Fruit fly (Drosophila melanogaster) whole organism, wandering third instar larva: ENCODE measurements around the gene CG18809.

Experiments
- CG32264 ChIP-seq: fragments of 200-800 bp; sonication (Bioruptor generic); optimal IDR thresholded peaks from 2 replicates; lab custom pipeline; 2016; ENCODE audit warnings: missing biosample characterization, missing genetic modification characterization
- CG9705 ChIP-seq: fragments of 200-800 bp; sonication (Bioruptor generic); optimal IDR thresholded peaks from 2 replicates; lab custom pipeline; 2018; ENCODE audit warnings: missing biosample characterization, mild to moderate bottlenecking, missing genetic modification characterization
- CrebA ChIP-seq: fragments of 200-800 bp; sonication (Bioruptor generic); optimal IDR thresholded peaks from 2 replicates; lab custom pipeline; 2016; ENCODE audit warnings: missing biosample characterization, mild to moderate bottlenecking, missing genetic modification characterization, borderline replicate concordance
- Dfd ChIP-seq: fragments of >200 bp; optimal IDR thresholded peaks from 2 replicates; lab custom pipeline; 2017; ENCODE audit warnings: missing biosample characterization, missing genetic modification characterization
- Dif ChIP-seq: fragments of 200-275, 200-300 bp; sonication (Bioruptor generic); optimal IDR thresholded peaks from 2 replicates; lab custom pipeline; 2018; ENCODE audit warnings: missing biosample characterization, missing genetic modification characterization; ENCODE audit not compliant: partially characterized antibody
- GATAd ChIP-seq: sonication (Bioruptor generic); optimal IDR thresholded peaks from 2 replicates; lab custom pipeline; 2016; ENCODE audit warnings: missing biosample characterization, missing genetic modification characterization
- HLH106 ChIP-seq: fragments of 200-800 bp; optimal IDR thresholded peaks from 3 replicates; lab custom pipeline; 2019; ENCODE audit warnings: missing biosample characterization, mild to moderate bottlenecking, missing genetic modification characterization, moderate library complexity
- Hnf4 ChIP-seq: fragments of 200-800 bp; sonication (Bioruptor generic); optimal IDR thresholded peaks from 2 replicates; lab custom pipeline; 2016; ENCODE audit warnings: missing biosample characterization, mild to moderate bottlenecking, missing genetic modification characterization
- Hr83 ChIP-seq: fragments of 200-300 bp; sonication (Bioruptor generic); optimal IDR thresholded peaks from 2 replicates; lab custom pipeline; 2016; ENCODE audit warnings: missing biosample characterization, mild to moderate bottlenecking, missing genetic modification characterization, moderate library complexity; ENCODE audit not compliant: poor library complexity, severe bottlenecking
- Jra ChIP-seq: sonication (Bioruptor generic); optimal IDR thresholded peaks from 2 replicates; lab custom pipeline; 2016; ENCODE audit warnings: missing biosample characterization, missing genetic modification characterization
- Myc ChIP-seq: fragments of >200 bp; optimal IDR thresholded peaks from 2 replicates; lab custom pipeline; 2017
- N ChIP-seq: fragments of >200 bp; optimal IDR thresholded peaks from 2 replicates; lab custom pipeline; 2018; ENCODE audit warnings: missing biosample characterization, missing external identifiers, missing genetic modification characterization
- OdsH ChIP-seq: fragments of 200-800 bp; sonication (Bioruptor generic); optimal IDR thresholded peaks from 2 replicates; lab custom pipeline; 2016; ENCODE audit warnings: missing biosample characterization, mild to moderate bottlenecking, missing genetic modification characterization
- Sp1 ChIP-seq: fragments of 200-800 bp; sonication (Bioruptor generic); optimal IDR thresholded peaks from 3 replicates; lab custom pipeline; 2019; ENCODE audit warnings: missing biosample characterization, mild to moderate bottlenecking, missing genetic modification characterization, moderate library complexity
- Vsx2 ChIP-seq: fragments of 200-300, 225-300 bp; sonication (Bioruptor generic); optimal IDR thresholded peaks from 2 replicates; lab custom pipeline; 2018; ENCODE audit warnings: missing biosample characterization, missing genetic modification characterization; ENCODE audit not compliant: partially characterized antibody
- br ChIP-seq: fragments of 200-800 bp; sonication (Bioruptor generic); optimal IDR thresholded peaks from 2 replicates; lab custom pipeline; 2016; ENCODE audit warnings: missing biosample characterization, missing genetic modification characterization
- brk ChIP-seq: fragments of 200-800 bp; sonication (Bioruptor generic); optimal IDR thresholded peaks from 2 replicates; lab custom pipeline; 2016; ENCODE audit warnings: missing biosample characterization, mild to moderate bottlenecking, missing genetic modification characterization
- dl ChIP-seq, 2 experiments: fragments of 175-275, 200-275 bp in 1 of 2; fragments of 200-275 bp in 1 of 2; sonication (Bioruptor generic); optimal IDR thresholded peaks; lab custom pipeline; 2018; ENCODE audit warnings: mild to moderate bottlenecking in 2 of 2, missing biosample characterization in 2 of 2, missing genetic modification characterization in 2 of 2, moderate library complexity in 2 of 2; ENCODE audit not compliant: partially characterized antibody in 2 of 2, insufficient read depth in 1 of 2
- dmrt93B ChIP-seq: fragments of 200-800 bp; sonication (Bioruptor generic); optimal IDR thresholded peaks from 2 replicates; lab custom pipeline; 2018; ENCODE audit warnings: missing biosample characterization, mild to moderate bottlenecking, missing genetic modification characterization
- dsf ChIP-seq: sonication (Bioruptor generic); optimal IDR thresholded peaks from 2 replicates; lab custom pipeline; 2016; ENCODE audit warnings: missing biosample characterization, missing genetic modification characterization, borderline replicate concordance
- ey ChIP-seq: fragments of 200-800 bp; sonication (Bioruptor generic); optimal IDR thresholded peaks from 2 replicates; lab custom pipeline; 2016; ENCODE audit warnings: missing biosample characterization, missing genetic modification characterization
- foxo ChIP-seq, 2 experiments: fragments of 200-800 bp; sonication (Bioruptor generic); optimal IDR thresholded peaks; 2 replicates in 1 of 2; 3 replicates in 1 of 2; lab custom pipeline; 2016 to 2017; ENCODE audit warnings: missing biosample characterization in 2 of 2, missing genetic modification characterization in 2 of 2
- fru ChIP-seq: fragments of 200-800 bp; sonication (Bioruptor generic); optimal IDR thresholded peaks from 3 replicates; lab custom pipeline; 2016; ENCODE audit warnings: missing biosample characterization, mild to moderate bottlenecking, missing genetic modification characterization
- h ChIP-seq: fragments of 200-800 bp; sonication (Bioruptor generic); optimal IDR thresholded peaks from 3 replicates; lab custom pipeline; 2016; ENCODE audit warnings: missing biosample characterization, mild to moderate bottlenecking, missing genetic modification characterization
- jim ChIP-seq: fragments of 175-275, 200-325 bp; sonication (Bioruptor generic); optimal IDR thresholded peaks from 2 replicates; lab custom pipeline; 2016; ENCODE audit warnings: missing biosample characterization, mild to moderate bottlenecking, missing genetic modification characterization
- lola ChIP-seq: fragments of >200 bp; optimal IDR thresholded peaks from 2 replicates; lab custom pipeline; 2017; ENCODE audit warnings: missing biosample characterization, missing genetic modification characterization
- psq ChIP-seq: fragments of 200-800 bp; sonication (Bioruptor generic); optimal IDR thresholded peaks from 3 replicates; lab custom pipeline; 2017; ENCODE audit warnings: missing biosample characterization, mild to moderate bottlenecking, missing genetic modification characterization, moderate library complexity
- rgr ChIP-seq: fragments of 200-800 bp; sonication (Bioruptor generic); optimal IDR thresholded peaks from 3 replicates; lab custom pipeline; 2016; ENCODE audit warnings: missing biosample characterization, mild to moderate bottlenecking, missing genetic modification characterization
- sage ChIP-seq: fragments of 200-800 bp; sonication (Bioruptor generic); optimal IDR thresholded peaks from 2 replicates; lab custom pipeline; 2016; ENCODE audit warnings: missing biosample characterization, mild to moderate bottlenecking, missing genetic modification characterization
- tai ChIP-seq: sonication (Bioruptor generic); optimal IDR thresholded peaks from 2 replicates; lab custom pipeline; 2016; ENCODE audit warnings: missing biosample characterization, missing genetic modification characterization
- woc ChIP-seq: sonication (Bioruptor generic); optimal IDR thresholded peaks from 2 replicates; lab custom pipeline; 2016; ENCODE audit warnings: missing biosample characterization, mild to moderate bottlenecking, missing genetic modification characterization

Gene CG18809

DNA sequence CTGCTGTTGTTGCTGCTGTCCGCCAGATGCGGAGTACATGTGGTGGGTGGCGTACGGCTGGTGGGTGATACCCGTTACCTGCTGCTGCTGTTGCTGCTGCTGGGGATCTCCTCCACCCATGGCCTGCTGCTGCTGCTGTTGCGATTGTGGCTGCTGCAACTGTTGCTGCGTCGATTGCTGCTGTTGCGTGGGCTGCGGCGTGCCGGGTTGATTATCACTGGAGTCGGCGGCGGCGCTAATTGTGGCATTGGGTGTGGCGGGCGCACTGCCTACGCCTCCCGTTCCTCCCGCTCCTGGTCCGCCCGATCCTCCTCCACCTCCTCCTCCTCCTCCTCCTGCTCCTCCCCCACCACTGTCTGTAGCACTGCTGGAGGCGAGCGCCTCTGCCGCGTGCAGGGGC, 37.7 kb upstream of the CG18809 start:
- no peak for TF ChIP-seq HLH106 (tag; lab: Kevin White, UChicago)
- peak; percentile 90 for TF ChIP-seq Dfd

DNA sequence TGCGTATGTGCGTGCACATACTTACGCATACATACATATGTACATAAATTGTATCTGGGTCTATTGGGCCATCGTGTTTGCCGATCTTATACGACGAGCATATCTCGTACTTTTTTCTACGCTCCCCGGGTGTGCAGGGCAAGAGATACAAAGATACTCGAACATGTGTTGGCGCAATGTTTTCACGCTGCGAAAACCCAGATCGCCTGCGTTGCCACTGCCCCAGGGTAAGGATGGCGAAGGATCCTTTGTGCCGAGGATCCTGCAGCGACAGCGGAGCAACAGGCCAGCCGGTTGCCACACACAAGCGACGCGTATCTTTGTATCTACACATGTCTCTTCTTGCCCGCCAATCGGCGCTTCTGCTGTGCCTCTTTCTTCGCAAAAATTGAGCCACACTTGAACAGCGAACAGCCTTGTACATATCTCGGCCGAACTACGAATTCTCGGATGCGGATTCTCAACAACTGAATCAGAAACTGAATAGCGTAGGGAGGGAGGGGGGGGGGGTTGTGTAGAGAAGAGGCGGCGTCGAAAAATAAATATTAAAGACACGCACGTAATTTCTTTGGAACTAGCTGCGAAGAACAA, 31.0 kb upstream of the CG18809 start:
- TF ChIP-seq lola (GFP tag; lab: Kevin White, UChicago) (no peak), sage (GFP tag; lab: Kevin White, UChicago) (no peak), h (GFP tag; lab: Kevin White, UChicago) (no peak), Jra (GFP tag; lab: Kevin White, UChicago) (no peak), N (no peak), psq (GFP tag; lab: Kevin White, UChicago) (peak; percentile 86)
- TF ChIP-seq, all 38 proteins: peak for 1

DNA sequence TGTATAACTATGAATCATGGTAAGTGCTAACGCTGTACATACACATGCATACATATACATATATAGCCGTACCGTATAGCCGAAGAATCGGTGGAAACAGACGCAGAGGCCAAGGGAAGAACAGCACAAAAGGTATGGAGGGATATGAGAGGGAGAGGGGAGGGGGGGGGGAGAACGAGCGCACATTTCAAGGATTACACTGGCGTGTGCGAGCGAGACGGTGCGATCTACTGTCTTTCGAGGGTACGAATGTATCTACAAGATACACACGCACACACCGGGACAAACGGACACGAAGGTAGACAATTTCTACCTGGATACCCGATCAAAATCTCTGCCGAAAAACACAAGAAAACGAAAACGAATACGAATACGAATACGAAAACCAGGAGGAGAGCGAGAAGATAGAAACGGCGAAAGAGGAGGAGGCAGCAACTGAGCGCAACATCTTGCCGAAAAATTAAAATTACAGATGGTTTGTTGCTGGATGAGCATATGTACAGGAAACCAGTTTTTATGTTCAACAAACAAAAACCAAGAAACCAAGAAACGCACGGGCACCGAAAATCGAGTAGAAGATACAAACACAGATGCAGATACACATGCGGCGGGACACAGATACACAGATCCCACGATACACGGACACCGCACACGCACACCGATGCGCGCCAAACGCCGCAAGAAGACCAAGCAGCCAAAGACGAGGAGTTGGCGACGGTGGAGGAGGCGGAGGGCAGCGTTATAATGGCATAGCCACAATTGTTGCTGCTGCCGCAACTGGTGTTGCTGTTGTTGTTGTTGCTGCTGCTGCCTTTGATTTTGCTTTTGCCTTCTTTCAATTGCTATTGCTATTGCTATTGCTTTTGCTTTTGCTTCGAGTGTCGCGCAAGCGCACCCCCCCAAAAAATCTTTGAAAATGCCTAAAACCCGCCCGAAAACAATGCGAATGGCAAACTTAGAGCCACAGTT, 29.9 kb upstream of the CG18809 start:
- TF ChIP-seq psq (GFP tag; lab: Kevin White, UChicago): peak; percentile 99
- peak; percentile 14 for TF ChIP-seq Vsx2 (GFP tag; lab: Kevin White, UChicago)
- no peak for TF ChIP-seq OdsH (GFP tag; lab: Kevin White, UChicago)
- no peak for TF ChIP-seq tai
- TF ChIP-seq Dfd: peak; percentile 47
- TF ChIP-seq dl (GFP tag; optimal IDR thresholded peaks at IDR 0.05; lab: Kevin White, UChicago; ENCODE audit: insufficient read depth in 1 of 2, partially characterized antibody in 2 of 2): peak in 1 of 2 experiments; percentile 6
- peak; percentile 35 for TF ChIP-seq brk (GFP tag; lab: Kevin White, UChicago)
- TF ChIP-seq, all 38 proteins: peak for 5

DNA sequence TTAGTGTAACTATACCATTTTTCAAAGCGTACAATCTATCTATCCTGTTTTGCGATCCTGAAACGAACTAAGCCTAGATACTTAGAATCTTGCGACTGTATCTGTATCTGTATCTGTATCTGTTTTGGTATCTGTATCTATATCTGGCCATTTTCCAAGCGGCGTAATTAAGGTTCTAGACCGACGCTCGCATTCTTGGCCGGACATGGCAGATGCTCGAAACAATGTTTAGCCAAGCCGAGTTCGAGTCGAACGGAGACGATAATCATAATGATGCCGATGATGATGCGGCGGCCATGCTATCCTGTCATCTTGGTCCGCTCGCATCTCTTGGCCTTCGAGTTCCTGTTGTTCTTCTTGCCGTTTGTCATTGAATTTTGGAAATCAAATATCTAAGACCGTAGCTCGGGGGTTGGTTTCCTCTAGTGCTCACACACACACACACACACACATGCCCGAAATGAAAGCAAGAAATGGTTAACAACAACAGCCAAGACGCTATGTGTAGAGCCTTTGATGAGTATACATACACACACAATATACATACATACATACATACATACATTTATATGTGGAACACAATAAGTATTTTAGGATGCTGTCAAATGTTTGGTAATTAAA, 28.0 kb upstream of the CG18809 start:
- no peak for TF ChIP-seq Hr83 (GFP tag; lab: Kevin White, UChicago)
- no peak for TF ChIP-seq psq (GFP tag; lab: Kevin White, UChicago)
- no peak for TF ChIP-seq Myc
- no peak for TF ChIP-seq jim (GFP tag; lab: Kevin White, UChicago)
- TF ChIP-seq fru (GFP tag; lab: Kevin White, UChicago): no peak
- TF ChIP-seq tai: no peak
- no peak for TF ChIP-seq Dif (GFP tag; lab: Kevin White, UChicago)
- no peak for TF ChIP-seq lola (GFP tag; lab: Kevin White, UChicago)

DNA sequence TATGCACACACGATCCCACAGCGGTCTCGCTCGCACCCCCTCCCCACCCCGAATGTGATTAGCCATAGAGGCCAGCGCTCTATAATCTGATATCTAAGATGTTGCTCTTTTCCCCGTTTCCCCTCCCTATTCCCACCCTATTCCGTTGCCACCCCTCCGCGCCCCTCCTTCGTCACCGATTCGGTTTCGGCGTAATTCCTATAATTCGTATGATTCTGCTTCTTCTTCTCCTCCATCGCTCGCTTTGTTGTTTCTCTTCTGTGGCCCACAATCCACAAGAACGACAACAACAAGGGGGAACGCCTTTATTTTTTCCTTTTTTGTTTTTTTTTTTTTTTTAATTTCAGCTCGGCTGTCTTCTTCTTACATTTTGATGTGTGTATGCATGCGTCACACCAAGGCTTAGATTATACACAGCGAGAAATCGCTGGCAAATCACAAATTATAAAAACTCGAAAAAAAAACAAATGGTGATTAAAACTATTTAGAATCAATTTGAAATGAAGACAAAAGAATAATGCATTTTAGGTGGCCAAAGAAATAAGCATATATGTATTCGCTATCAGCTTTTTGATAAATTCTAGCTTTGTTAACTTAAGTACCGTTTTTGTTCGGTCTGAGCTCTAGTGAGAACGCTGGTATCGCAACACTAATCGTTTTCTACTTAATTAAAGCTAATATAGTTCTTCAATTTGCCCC, 25.8 kb upstream of the CG18809 start:
- TF ChIP-seq GATAd: no peak
- TF ChIP-seq CG9705: peak; percentile 19
- peak; percentile 46 for TF ChIP-seq woc (GFP tag; lab: Kevin White, UChicago)
- peak; percentile 27 for TF ChIP-seq br (GFP tag; lab: Kevin White, UChicago)
- TF ChIP-seq h (GFP tag; lab: Kevin White, UChicago): peak; percentile 72
- peak; percentile 61 for TF ChIP-seq Sp1 (GFP tag; lab: Kevin White, UChicago)
- peak; percentile 2 for TF ChIP-seq CrebA (GFP tag; lab: Kevin White, UChicago)
- TF ChIP-seq Hnf4 (GFP tag; lab: Kevin White, UChicago): peak; percentile 47
- TF ChIP-seq psq (GFP tag; lab: Kevin White, UChicago): peak; percentile 78
- TF ChIP-seq foxo (GFP tag; optimal IDR thresholded peaks at IDR 0.05; lab: Kevin White, UChicago): peak in 1 of 2 experiments; percentile 68
- TF ChIP-seq Jra (GFP tag; lab: Kevin White, UChicago): peak; percentile 31
- TF ChIP-seq fru (GFP tag; lab: Kevin White, UChicago): peak; percentile 69
- peak; percentile 47 for TF ChIP-seq HLH106 (tag; lab: Kevin White, UChicago)
- TF ChIP-seq tai: no peak
- peak; percentile 58 for TF ChIP-seq rgr (GFP tag; lab: Kevin White, UChicago)
- peak; percentile 62 for TF ChIP-seq ey (GFP tag; lab: Kevin White, UChicago)
- no peak for TF ChIP-seq dsf (GFP tag; lab: Kevin White, UChicago)
- TF ChIP-seq CG32264 (GFP tag; lab: Kevin White, UChicago): peak; percentile 13
- TF ChIP-seq dmrt93B (GFP tag; lab: Kevin White, UChicago): peak; percentile 36
- TF ChIP-seq dl (GFP tag; optimal IDR thresholded peaks at IDR 0.05; lab: Kevin White, UChicago; ENCODE audit: insufficient read depth in 1 of 2, partially characterized antibody in 2 of 2): no peak
